Worm (Caenorhabditis elegans) whole organism, L1 larva: ENCODE data around the gene ZC190.5.

Experiments
- C04F5.9 ChIP-seq: sonication (generic microtip); optimal IDR thresholded peaks from 2 replicates; lab custom pipeline; 2016; ENCODE audit warnings: missing genetic modification characterization, missing compliant biosample characterization
- F16B12.6 ChIP-seq: fragments of 150-350 bp; optimal IDR thresholded peaks from 2 replicates; lab custom pipeline; 2014; ENCODE audit warnings: missing biosample characterization, missing genetic modification characterization
- aha-1 ChIP-seq: fragments of 150-350 bp; optimal IDR thresholded peaks from 2 replicates; lab custom pipeline; 2014; ENCODE audit warnings: missing biosample characterization, missing genetic modification characterization
- alr-1 ChIP-seq: fragments of 200-800 bp; sonication (Bioruptor generic); optimal IDR thresholded peaks from 2 replicates; lab custom pipeline; 2018; ENCODE audit warnings: borderline replicate concordance, mild to moderate bottlenecking, missing genetic modification characterization, missing compliant biosample characterization
- aly-2 ChIP-seq: fragments of 150-350 bp; optimal IDR thresholded peaks from 2 replicates; lab custom pipeline; 2014; ENCODE audit warnings: missing biosample characterization, missing genetic modification characterization
- blmp-1 ChIP-seq: fragments of 150-350 bp; optimal IDR thresholded peaks from 2 replicates; lab custom pipeline; 2014; ENCODE audit warnings: missing biosample characterization, missing genetic modification characterization
- dpl-1 ChIP-seq, 3 experiments: fragments of 150-350 bp in 2 of 3; sonication (generic microtip) in 1 of 3; optimal IDR thresholded peaks; 2 replicates each; lab custom pipeline; 2014 to 2017; ENCODE audit warnings: missing biosample characterization in 3 of 3, missing genetic modification characterization in 3 of 3, missing genetic modification reagents in 3 of 3
- efl-1 ChIP-seq, 4 experiments: fragments of 150-350 bp; optimal IDR thresholded peaks in 3 of 4; peaks in 1 of 4; 1 replicate in 1 of 4; 2 replicates in 3 of 4; lab custom pipeline; 2014; ENCODE audit warnings: missing biosample characterization in 2 of 4, missing genetic modification characterization in 2 of 4, missing genetic modification reagents in 2 of 4
- efl-3 ChIP-seq: fragments of 200-800 bp; sonication (Bioruptor generic); optimal IDR thresholded peaks from 2 replicates; lab custom pipeline; 2018; ENCODE audit warnings: mild to moderate bottlenecking, missing genetic modification characterization, missing compliant biosample characterization
- egl-13 ChIP-seq: sonication (generic microtip); optimal IDR thresholded peaks from 2 replicates; lab custom pipeline; 2016; ENCODE audit warnings: missing genotype, missing genetic modification reagents, missing genetic modification characterization, missing compliant biosample characterization
- elt-2 ChIP-seq: sonication (generic microtip); optimal IDR thresholded peaks from 2 replicates; lab custom pipeline; 2016; ENCODE audit warnings: missing genetic modification characterization, mild to moderate bottlenecking, inconsistent platforms, missing compliant biosample characterization, missing genetic modification reagents
- elt-3 ChIP-seq, 6 experiments: fragments of 150-350 bp in 1 of 6; sonication (generic microtip); optimal IDR thresholded peaks; 2 replicates each; lab custom pipeline; 2017 to 2018; ENCODE audit warnings: missing biosample characterization in 6 of 6, missing genetic modification characterization in 6 of 6, inconsistent platforms in 1 of 6
- fkh-10 ChIP-seq: sonication (generic microtip); optimal IDR thresholded peaks from 2 replicates; lab custom pipeline; 2017; ENCODE audit warnings: missing biosample characterization, missing genetic modification reagents, missing genetic modification characterization
- fkh-4 ChIP-seq: sonication (generic microtip); optimal IDR thresholded peaks from 2 replicates; lab custom pipeline; 2016; ENCODE audit warnings: missing compliant biosample characterization, missing genetic modification characterization, borderline replicate concordance
- fkh-8 ChIP-seq: sonication (generic microtip); optimal IDR thresholded peaks from 2 replicates; lab custom pipeline; 2016; ENCODE audit warnings: mild to moderate bottlenecking, missing genetic modification characterization, missing compliant biosample characterization
- fos-1 ChIP-seq: fragments of 150-350 bp; optimal IDR thresholded peaks from 2 replicates; lab custom pipeline; 2014; ENCODE audit warnings: missing biosample characterization, missing genetic modification characterization
- grh-1 ChIP-seq: fragments of 200-800 bp; sonication (Bioruptor generic); IDR thresholded peaks from 2 replicates; pipeline ENCODE4 v1.3.6; 2022; ENCODE audit warnings: missing genetic modification reagents, missing genetic modification characterization, missing compliant biosample characterization
- hlh-17 ChIP-seq: fragments of 200-800 bp; sonication (Bioruptor generic); optimal IDR thresholded peaks from 2 replicates; lab custom pipeline; 2018; ENCODE audit warnings: missing genetic modification characterization, mild to moderate bottlenecking, missing compliant biosample characterization, moderate library complexity, borderline replicate concordance
- hpl-2 ChIP-seq: fragments of 150-350 bp; optimal IDR thresholded peaks from 2 replicates; lab custom pipeline; 2014; ENCODE audit warnings: missing biosample characterization, missing genetic modification reagents, missing genetic modification characterization
- irx-1 ChIP-seq: sonication (generic microtip); optimal IDR thresholded peaks from 2 replicates; lab custom pipeline; 2016; ENCODE audit warnings: missing genetic modification characterization, missing compliant biosample characterization
- isw-1 ChIP-seq: fragments of 200-800 bp; sonication (Bioruptor generic); IDR thresholded peaks from 2 replicates; pipeline ENCODE4 v1.3.6; 2022; ENCODE audit warnings: missing genetic modification characterization, missing compliant biosample characterization
- jun-1 ChIP-seq: fragments of 150-350 bp; optimal IDR thresholded peaks from 2 replicates; lab custom pipeline; 2014; ENCODE audit warnings: missing biosample characterization, missing genetic modification reagents, missing genetic modification characterization
- lin-14 ChIP-seq: fragments of 200-800 bp; sonication (Bioruptor generic); optimal IDR thresholded peaks from 2 replicates; lab custom pipeline; 2018; ENCODE audit warnings: mild to moderate bottlenecking, missing genetic modification characterization, moderate library complexity, missing compliant biosample characterization
- lin-35 ChIP-seq, 2 experiments: fragments of 150-350 bp; optimal IDR thresholded peaks; 2 replicates each; lab custom pipeline; 2014; ENCODE audit warnings: missing biosample characterization in 2 of 2, missing genetic modification characterization in 2 of 2, missing genetic modification reagents in 2 of 2
- lsy-2 ChIP-seq, 2 experiments: fragments of 150-350 bp; optimal IDR thresholded peaks; 2 replicates each; lab custom pipeline; 2014; ENCODE audit warnings: missing biosample characterization in 2 of 2, missing genetic modification characterization in 2 of 2
- mdl-1 ChIP-seq, 2 experiments: fragments of 150-350 bp; optimal IDR thresholded peaks; 2 replicates each; lab custom pipeline; 2014 to 2017; ENCODE audit warnings: missing biosample characterization in 2 of 2, missing genetic modification characterization in 2 of 2, inconsistent platforms in 1 of 2
- mef-2 ChIP-seq: fragments of 150-350 bp; optimal IDR thresholded peaks from 2 replicates; lab custom pipeline; 2014; ENCODE audit warnings: missing biosample characterization, missing genetic modification characterization
- mep-1 ChIP-seq: fragments of 150-350 bp; optimal IDR thresholded peaks from 2 replicates; lab custom pipeline; 2014; ENCODE audit warnings: missing biosample characterization, missing genetic modification characterization
- nhr-11 ChIP-seq: fragments of 150-350 bp; optimal IDR thresholded peaks from 2 replicates; lab custom pipeline; 2014; ENCODE audit warnings: missing biosample characterization, missing genetic modification characterization
- nhr-12 ChIP-seq: sonication (generic microtip); optimal IDR thresholded peaks from 2 replicates; lab custom pipeline; 2017; ENCODE audit warnings: missing biosample characterization, missing genetic modification characterization
- nhr-19 ChIP-seq: fragments of 200-800 bp; sonication (Bioruptor generic); conservative IDR thresholded peaks from 2 replicates; pipeline ENCODE4 v1.3.6; 2022; ENCODE audit warnings: missing genetic modification characterization, missing compliant biosample characterization
- nhr-20 ChIP-seq: sonication (generic microtip); optimal IDR thresholded peaks from 2 replicates; lab custom pipeline; 2016; ENCODE audit warnings: mild to moderate bottlenecking, missing genetic modification characterization, missing compliant biosample characterization
- nhr-71 ChIP-seq: sonication (generic microtip); optimal IDR thresholded peaks from 2 replicates; lab custom pipeline; 2016; ENCODE audit warnings: mild to moderate bottlenecking, missing genetic modification characterization, moderate library complexity, missing compliant biosample characterization
- nhr-76 ChIP-seq: sonication (generic microtip); optimal IDR thresholded peaks from 2 replicates; lab custom pipeline; 2017; ENCODE audit warnings: missing biosample characterization, missing genetic modification characterization
- nhr-85 ChIP-seq: sonication (generic microtip); peaks from one replicate; lab custom pipeline; 2016; ENCODE audit warnings: missing genetic modification characterization, inconsistent platforms, missing compliant biosample characterization
- nhr-90 ChIP-seq: sonication (generic microtip); optimal IDR thresholded peaks from 2 replicates; lab custom pipeline; 2016; ENCODE audit warnings: mild to moderate bottlenecking, missing genetic modification characterization, missing compliant biosample characterization; ENCODE audit not compliant: poor library complexity
- pqm-1 ChIP-seq: sonication (generic microtip); optimal IDR thresholded peaks from 3 replicates; lab custom pipeline; 2017; ENCODE audit warnings: missing biosample characterization, missing genetic modification characterization
- rnt-1 ChIP-seq: sonication (generic microtip); optimal IDR thresholded peaks from 2 replicates; lab custom pipeline; 2016; ENCODE audit warnings: mild to moderate bottlenecking, missing genetic modification characterization, moderate library complexity, missing compliant biosample characterization
- skn-1 ChIP-seq: fragments of 150-350 bp; optimal IDR thresholded peaks from 2 replicates; lab custom pipeline; 2014; ENCODE audit warnings: missing biosample characterization, missing genetic modification characterization
- snpc-4 ChIP-seq: fragments of 150-350 bp; optimal IDR thresholded peaks from 2 replicates; lab custom pipeline; 2014; ENCODE audit warnings: missing biosample characterization, missing genetic modification characterization
- snu-23 ChIP-seq: sonication (generic microtip); optimal IDR thresholded peaks from 2 replicates; lab custom pipeline; 2016; ENCODE audit warnings: missing genetic modification characterization, missing compliant biosample characterization
- swsn-7 ChIP-seq: sonication (generic microtip); optimal IDR thresholded peaks from 2 replicates; lab custom pipeline; 2016; ENCODE audit warnings: missing genetic modification characterization, missing compliant biosample characterization
- unc-130 ChIP-seq: fragments of 150-350 bp; optimal IDR thresholded peaks from 2 replicates; lab custom pipeline; 2017; ENCODE audit warnings: missing biosample characterization, missing genetic modification characterization, inconsistent platforms
- unc-86 ChIP-seq: sonication (generic microtip); optimal IDR thresholded peaks from 2 replicates; lab custom pipeline; 2016; ENCODE audit warnings: missing genetic modification characterization, missing compliant biosample characterization
- unc-98 ChIP-seq: fragments of 200-800 bp; sonication (Bioruptor generic); IDR thresholded peaks from 2 replicates; pipeline ENCODE4 v1.3.6; 2022; ENCODE audit warnings: missing genetic modification characterization, missing compliant biosample characterization
- vab-15 ChIP-seq: sonication (generic microtip); optimal IDR thresholded peaks from 2 replicates; lab custom pipeline; 2017; ENCODE audit warnings: missing genotype, mild to moderate bottlenecking, missing genetic modification characterization, missing compliant biosample characterization
- xbp-1 ChIP-seq: sonication (generic microtip); optimal IDR thresholded peaks from 2 replicates; lab custom pipeline; 2016; ENCODE audit warnings: missing genetic modification characterization, missing compliant biosample characterization
- zip-4 ChIP-seq: fragments of 200-800 bp; sonication (Bioruptor generic); optimal IDR thresholded peaks from 2 replicates; lab custom pipeline; 2018; ENCODE audit warnings: mild to moderate bottlenecking, missing genetic modification characterization, moderate library complexity, missing compliant biosample characterization
- ztf-4 ChIP-seq: fragments of 150-350 bp; optimal IDR thresholded peaks from 2 replicates; lab custom pipeline; 2014; ENCODE audit warnings: missing biosample characterization, missing genetic modification characterization

The ZC190.5 gene

ce11 chrV:8661241-8661954 lies 12.0 kb downstream of the ZC190.5 start:
- TF ChIP-seq aha-1 (tag; lab: Kevin White, UChicago) = no peak
- peak; percentile 54 for TF ChIP-seq snu-23
- peak; percentile 19 for TF ChIP-seq mep-1
- peak; percentile 91 for TF ChIP-seq elt-2 (tag; lab: Kevin White, UChicago)
- no peak for TF ChIP-seq hlh-17 (GFP tag; lab: Kevin White, UChicago)
- TF ChIP-seq efl-1 (optimal IDR thresholded peaks at IDR 0.05; lab: Kevin White, UChicago) = no peak
- TF ChIP-seq efl-1 (GFP tag; optimal IDR thresholded peaks at IDR 0.05 in 1 of 2; lab: Kevin White, UChicago) = peak in 1 of 2 experiments; percentile 89
- TF ChIP-seq nhr-85 = peak; percentile 88
- no peak for TF ChIP-seq hpl-2 (GFP tag; lab: Kevin White, UChicago)
- peak; percentile 93 for TF ChIP-seq blmp-1
- no peak for TF ChIP-seq fkh-4 (tag; lab: Kevin White, UChicago)
- TF ChIP-seq nhr-90 = peak; percentile 28
- TF ChIP-seq pqm-1 (tag; lab: Kevin White, UChicago) = peak; percentile 52
- peak; percentile 66 for TF ChIP-seq irx-1 (tag; lab: Kevin White, UChicago)
- peak in 1 of 2 experiments; percentile 17 for TF ChIP-seq lsy-2 (tag; optimal IDR thresholded peaks at IDR 0.05; lab: Kevin White, UChicago)
- TF ChIP-seq lin-14 (GFP tag; lab: Kevin White, UChicago) = peak; percentile 67
- TF ChIP-seq unc-130 (tag; lab: Kevin White, UChicago) = peak; percentile 11
- no peak for TF ChIP-seq mef-2
- no peak for TF ChIP-seq lin-35 (GFP tag; optimal IDR thresholded peaks at IDR 0.05; lab: Kevin White, UChicago)
- TF ChIP-seq unc-86 (tag; lab: Kevin White, UChicago) = no peak
- no peak for TF ChIP-seq F16B12.6 (tag; lab: Kevin White, UChicago)
- peak; percentile 22 for TF ChIP-seq rnt-1 (tag; lab: Kevin White, UChicago)
- no peak for TF ChIP-seq fkh-10 (GFP tag; lab: Kevin White, UChicago)
- TF ChIP-seq C04F5.9 (tag; lab: Kevin White, UChicago) = no peak
- TF ChIP-seq ztf-4 (tag; lab: Kevin White, UChicago) = no peak
- no peak for TF ChIP-seq fkh-8 (tag; lab: Kevin White, UChicago)
- TF ChIP-seq elt-3 (tag; optimal IDR thresholded peaks at IDR 0.05; lab: Kevin White, UChicago) = peak in 3 of 6 experiments; percentile 24 to 61 (median 25)
- TF ChIP-seq nhr-71 (tag; lab: Kevin White, UChicago) = peak; percentile 40
- peak in 1 of 2 experiments; percentile 21 for TF ChIP-seq mdl-1 (tag; optimal IDR thresholded peaks at IDR 0.05; lab: Kevin White, UChicago)
- no peak for TF ChIP-seq fos-1 (tag; lab: Kevin White, UChicago)
- TF ChIP-seq isw-1 (GFP tag; lab: Robert Waterston, UW) = no peak
- TF ChIP-seq vab-15 (tag; lab: Kevin White, UChicago) = no peak
- TF ChIP-seq nhr-19 (GFP tag; lab: Robert Waterston, UW) = 0 out of 2 replicates have a peak, but pooled peaks have one; percentile 14
- TF ChIP-seq nhr-20 (tag; lab: Kevin White, UChicago) = peak; percentile 51
- no peak for TF ChIP-seq unc-98 (GFP tag; lab: Robert Waterston, UW)
- peak; percentile 23 for TF ChIP-seq jun-1 (tag; lab: Kevin White, UChicago)

ce11 chrV:8660475-8660874 lies 12.9 kb downstream of the ZC190.5 start:
- TF ChIP-seq nhr-11 (tag; lab: Kevin White, UChicago) (no peak), blmp-1 (peak; percentile 73), efl-1 (optimal IDR thresholded peaks at IDR 0.05; lab: Kevin White, UChicago) (no peak), efl-1 (GFP tag; optimal IDR thresholded peaks at IDR 0.05 in 1 of 2; lab: Kevin White, UChicago) (peak in 1 of 2 experiments; percentile 82), grh-1 (no peak), lin-14 (GFP tag; lab: Kevin White, UChicago) (peak; percentile 41), nhr-71 (tag; lab: Kevin White, UChicago) (peak; percentile 1), unc-86 (tag; lab: Kevin White, UChicago) (no peak), rnt-1 (tag; lab: Kevin White, UChicago) (peak; percentile 22), alr-1 (no peak), zip-4 (GFP tag; lab: Kevin White, UChicago) (no peak), nhr-12 (tag; lab: Kevin White, UChicago) (no peak), skn-1 (no peak), nhr-85 (peak; percentile 73), aha-1 (tag; lab: Kevin White, UChicago) (no peak), xbp-1 (tag; lab: Kevin White, UChicago) (no peak), dpl-1 (GFP tag; optimal IDR thresholded peaks at IDR 0.05; lab: Kevin White, UChicago) (no peak), swsn-7 (tag; lab: Kevin White, UChicago) (no peak), snpc-4 (tag; lab: Kevin White, UChicago) (no peak), egl-13 (tag; lab: Kevin White, UChicago) (no peak), efl-3 (GFP tag; lab: Kevin White, UChicago) (no peak), aly-2 (no peak), nhr-76 (tag; lab: Kevin White, UChicago) (no peak), jun-1 (tag; lab: Kevin White, UChicago) (no peak)
